Worm (Caenorhabditis elegans): ENCODE measurements around the gene F58F12.2.
A peak's percentile ranks its signal among the peaks of the same experiment; 100 is the strongest.

DNA sequence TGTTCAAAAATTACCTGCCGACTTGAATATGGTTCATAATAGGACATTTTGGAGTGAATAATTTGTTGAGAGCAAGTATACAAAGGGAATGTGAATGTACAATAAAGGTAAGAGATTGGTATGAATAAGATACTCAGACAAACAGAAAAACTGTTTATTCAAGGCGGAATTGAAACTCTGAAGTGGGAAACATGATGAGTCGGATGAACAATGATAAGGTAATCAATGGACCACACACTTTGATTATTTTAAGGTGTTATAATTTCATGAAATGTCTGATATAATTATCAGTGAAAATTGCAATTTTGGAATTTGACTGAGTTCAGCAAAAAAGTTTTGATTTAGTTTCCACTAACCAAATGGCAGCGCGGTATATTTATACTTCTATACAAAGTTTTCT lies 48.3 kb downstream of the F58F12.2 start:
- no peak for TF ChIP-seq rnt-1 (tag; optimal IDR thresholded peaks at IDR 0.05)
- TF ChIP-seq dve-1 (tag; optimal IDR thresholded peaks at IDR 0.05), result peak; percentile 41
- no peak for TF ChIP-seq nhr-11 (tag; optimal IDR thresholded peaks at IDR 0.05)
- TF ChIP-seq syd-9 (tag; optimal IDR thresholded peaks at IDR 0.05), result no peak
- TF ChIP-seq fkh-10 (GFP tag; optimal IDR thresholded peaks at IDR 0.05), result no peak
- no peak for TF ChIP-seq ama-1 (optimal IDR thresholded peaks at IDR 0.05)
- no peak for TF ChIP-seq pros-1 (tag; optimal IDR thresholded peaks at IDR 0.05)
- TF ChIP-seq lin-11 (tag; optimal IDR thresholded peaks at IDR 0.05), result no peak
- TF ChIP-seq unc-86 (tag; optimal IDR thresholded peaks at IDR 0.05), result no peak
- no peak for TF ChIP-seq nhr-232 (tag; optimal IDR thresholded peaks at IDR 0.05)
- no peak for TF ChIP-seq unc-55 (GFP tag; optimal IDR thresholded peaks at IDR 0.05)
- no peak for TF ChIP-seq ceh-2 (tag; optimal IDR thresholded peaks at IDR 0.05)
- TF ChIP-seq ceh-48 (tag; optimal IDR thresholded peaks at IDR 0.05), result no peak

Measured in whole organism, late embryonic.